Worm (Caenorhabditis elegans): ENCODE measurements around the gene fbxa-71.

- TF ChIP-seq ztf-11 (tag; optimal IDR thresholded peaks at IDR 0.05) (no peak), fos-1 (tag; optimal IDR thresholded peaks at IDR 0.05) (no peak)
Observed at ce11 chrIII:2272075-2272474, 16.5 kb downstream of the fbxa-71 start, which contains the start of gene fbxa-48.
